Fruit fly (Drosophila melanogaster) whole organism, embryonic: ENCODE data around the gene Dad1.

Experiments used
- CG12659 ChIP-seq: fragments of 200-800 bp; sonication (Bioruptor generic); optimal IDR thresholded peaks from 3 replicates; lab custom pipeline; 2017; ENCODE audit warnings: mild to moderate bottlenecking, missing biosample characterization, missing genetic modification reagents, missing genetic modification characterization
- CG12769 ChIP-seq: fragments of 200-800 bp; sonication (Bioruptor generic); optimal IDR thresholded peaks from 2 replicates; lab custom pipeline; 2019; ENCODE audit warnings: missing biosample characterization, mild to moderate bottlenecking, missing genetic modification characterization, moderate library complexity
- CG1529 ChIP-seq: fragments of 200-800 bp; sonication (Bioruptor generic); optimal IDR thresholded peaks from 3 replicates; lab custom pipeline; 2018; ENCODE audit warnings: missing biosample characterization, missing genetic modification characterization
- CG1647 ChIP-seq: fragments of 200-800 bp; sonication (Bioruptor generic); optimal IDR thresholded peaks from 3 replicates; lab custom pipeline; 2016; ENCODE audit warnings: missing biosample characterization, missing genetic modification characterization
- CG16815 ChIP-seq: fragments of 200-800 bp; sonication (Bioruptor generic); optimal IDR thresholded peaks from 3 replicates; lab custom pipeline; 2017; ENCODE audit warnings: missing biosample characterization, mild to moderate bottlenecking, missing genetic modification characterization
- CG4360 ChIP-seq: fragments of 200-800 bp; sonication (Bioruptor generic); IDR thresholded peaks from 2 replicates; pipeline ENCODE4 v1.3.6; 2022; ENCODE audit warnings: missing biosample characterization, missing genetic modification characterization
- CG4424 ChIP-seq: fragments of 200-800 bp; sonication (Bioruptor generic); optimal IDR thresholded peaks from 3 replicates; lab custom pipeline; 2016; ENCODE audit warnings: missing biosample characterization, missing genetic modification characterization
- CG6791 ChIP-seq: fragments of 200-800 bp; sonication (Bioruptor generic); IDR thresholded peaks from 3 replicates; pipeline ENCODE4 v1.3.6; 2022; ENCODE audit warnings: missing biosample characterization, missing genetic modification characterization; ENCODE audit not compliant: partially characterized antibody
- CG7839 ChIP-seq: fragments of 200-800 bp; sonication (Bioruptor generic); optimal IDR thresholded peaks from 3 replicates; lab custom pipeline; 2018; ENCODE audit warnings: missing biosample characterization, mild to moderate bottlenecking, missing genetic modification characterization, moderate library complexity
- CG8478 ChIP-seq: fragments of >200 bp; optimal IDR thresholded peaks from 2 replicates; lab custom pipeline; 2018
- CG9727 ChIP-seq: fragments of 200-800 bp; sonication (Bioruptor generic); optimal IDR thresholded peaks from 3 replicates; lab custom pipeline; 2017; ENCODE audit warnings: missing biosample characterization, mild to moderate bottlenecking, missing genetic modification characterization
- CG9817 ChIP-seq: fragments of 200-800 bp; sonication (Bioruptor generic); optimal IDR thresholded peaks from 2 replicates; lab custom pipeline; 2018; ENCODE audit warnings: missing biosample characterization, mild to moderate bottlenecking, missing genetic modification characterization, moderate library complexity
- D19A ChIP-seq: fragments of 200-800 bp; optimal IDR thresholded peaks from 3 replicates; lab custom pipeline; 2019; ENCODE audit warnings: missing biosample characterization, mild to moderate bottlenecking, missing genetic modification characterization, moderate library complexity
- Deaf1 ChIP-seq: fragments of 200-800 bp; optimal IDR thresholded peaks from 3 replicates; lab custom pipeline; 2019; ENCODE audit warnings: missing biosample characterization, mild to moderate bottlenecking, missing genetic modification characterization, moderate library complexity
- Doc2 ChIP-seq: fragments of 200-800 bp; sonication (Bioruptor generic); IDR thresholded peaks from 2 replicates; pipeline ENCODE4 v1.3.6; 2022; ENCODE audit warnings: missing biosample characterization, missing genetic modification characterization
- Elba2 ChIP-seq: fragments of 200-800 bp; sonication (Bioruptor generic); optimal IDR thresholded peaks from 3 replicates; lab custom pipeline; 2016; ENCODE audit warnings: missing biosample characterization, missing genetic modification characterization
- Hey ChIP-seq: fragments of 200-800 bp; sonication (Bioruptor generic); optimal IDR thresholded peaks from 3 replicates; lab custom pipeline; 2018; ENCODE audit warnings: missing biosample characterization, mild to moderate bottlenecking, missing genetic modification characterization
- NFAT ChIP-seq: fragments of 200-800 bp; sonication (Bioruptor generic); IDR thresholded peaks from 2 replicates; pipeline ENCODE4 v1.3.6; 2022; ENCODE audit warnings: missing biosample characterization, missing genetic modification characterization
- Pdp1 ChIP-seq, 2 experiments: fragments of 200-800 bp; sonication (Bioruptor generic); optimal IDR thresholded peaks; 3 replicates each; lab custom pipeline; 2016; ENCODE audit warnings: missing biosample characterization in 2 of 2, missing genetic modification characterization in 2 of 2, mild to moderate bottlenecking in 1 of 2, moderate library complexity in 1 of 2
- Rfx ChIP-seq: fragments of 200-800 bp; sonication (Bioruptor generic); IDR thresholded peaks from 2 replicates; pipeline ENCODE4 v1.3.6; 2022; ENCODE audit warnings: missing biosample characterization, missing genetic modification characterization
- Xrp1 ChIP-seq: fragments of 200-800 bp; sonication (Bioruptor generic); IDR thresholded peaks from 2 replicates; pipeline ENCODE4 v1.3.6; 2022; ENCODE audit warnings: missing biosample characterization, missing genetic modification characterization
- ap ChIP-seq: fragments of 200-800 bp; sonication (Bioruptor generic); IDR thresholded peaks from 2 replicates; pipeline ENCODE4 v1.3.6; 2022; ENCODE audit warnings: missing biosample characterization, missing genetic modification characterization
- chinmo ChIP-seq: fragments of 200-800 bp; sonication (Bioruptor generic); IDR thresholded peaks from 4 replicates; pipeline ENCODE4 v1.3.6; 2022; ENCODE audit warnings: missing biosample characterization, missing genetic modification characterization; ENCODE audit not compliant: partially characterized antibody
- crol ChIP-seq: fragments of 200-800 bp; sonication (Bioruptor generic); IDR thresholded peaks from 2 replicates; pipeline ENCODE4 v1.3.6; 2022; ENCODE audit warnings: missing biosample characterization, missing genetic modification characterization
- dm ChIP-seq: fragments of 200-800 bp; sonication (Bioruptor generic); optimal IDR thresholded peaks from 3 replicates; lab custom pipeline; 2016; ENCODE audit warnings: missing biosample characterization, missing genetic modification characterization
- ewg ChIP-seq: fragments of 200-800 bp; sonication (Bioruptor generic); optimal IDR thresholded peaks from 3 replicates; lab custom pipeline; 2017; ENCODE audit warnings: mild to moderate bottlenecking, missing biosample characterization, missing genetic modification reagents, missing genetic modification characterization
- gsb-n ChIP-seq: fragments of 200-800 bp; sonication (Bioruptor generic); optimal IDR thresholded peaks from 3 replicates; lab custom pipeline; 2018; ENCODE audit warnings: missing biosample characterization, mild to moderate bottlenecking, missing genetic modification characterization
- jing ChIP-seq: fragments of 200-800 bp; sonication (Bioruptor generic); optimal IDR thresholded peaks from 2 replicates; lab custom pipeline; 2018; ENCODE audit warnings: missing biosample characterization, mild to moderate bottlenecking, missing genetic modification characterization
- lov ChIP-seq, 2 experiments: fragments of 200-800 bp in 1 of 2; fragments of >200 bp in 1 of 2; sonication (Bioruptor generic) in 1 of 2; IDR thresholded peaks in 1 of 2; optimal IDR thresholded peaks in 1 of 2; 2 replicates in 1 of 2; 3 replicates in 1 of 2; pipeline versions ENCODE4 v1.3.6 to Lab custom; 2017 to 2022; ENCODE audit warnings: missing biosample characterization in 1 of 2, missing genetic modification characterization in 1 of 2
- org-1 ChIP-seq: fragments of 200-800 bp; sonication (Bioruptor generic); optimal IDR thresholded peaks from 2 replicates; lab custom pipeline; 2017; ENCODE audit warnings: missing biosample characterization, missing genetic modification characterization
- psq ChIP-seq: fragments of 200-800 bp; sonication (Bioruptor generic); optimal IDR thresholded peaks from 2 replicates; lab custom pipeline; 2017; ENCODE audit warnings: missing biosample characterization, missing genetic modification characterization
- sc ChIP-seq, 3 experiments: fragments of >200 bp in 2 of 3; fragments of 200-800 bp in 1 of 3; sonication (Bioruptor generic) in 1 of 3; optimal IDR thresholded peaks; 2 replicates in 2 of 3; 3 replicates in 1 of 3; lab custom pipeline; 2017; ENCODE audit warnings: mild to moderate bottlenecking in 1 of 3, missing biosample characterization in 1 of 3, missing genetic modification characterization in 1 of 3, missing genetic modification reagents in 1 of 3
- scrt ChIP-seq: fragments of 200-800 bp; sonication (Bioruptor generic); optimal IDR thresholded peaks from 2 replicates; lab custom pipeline; 2018; ENCODE audit warnings: missing biosample characterization, mild to moderate bottlenecking, missing genetic modification characterization, moderate library complexity
- sd ChIP-seq: fragments of 200-800 bp; sonication (Bioruptor generic); optimal IDR thresholded peaks from 3 replicates; lab custom pipeline; 2018; ENCODE audit warnings: missing biosample characterization, mild to moderate bottlenecking, missing genetic modification characterization, moderate library complexity
- seq ChIP-seq: fragments of 200-800 bp; sonication (Bioruptor generic); IDR thresholded peaks from 2 replicates; pipeline ENCODE4 v1.3.6; 2022; ENCODE audit warnings: missing biosample characterization, missing genetic modification characterization
- sim ChIP-seq: fragments of 200-800 bp; sonication (Bioruptor generic); IDR thresholded peaks from 2 replicates; pipeline ENCODE4 v1.3.6; 2022; ENCODE audit warnings: missing biosample characterization, missing genetic modification characterization
- sisA ChIP-seq: fragments of 200-800 bp; sonication (Bioruptor generic); IDR thresholded peaks from 2 replicates; pipeline ENCODE4 v1.3.6; 2022; ENCODE audit warnings: missing biosample characterization, missing genetic modification characterization
- slbo ChIP-seq: fragments of 200-800 bp; sonication (Bioruptor generic); IDR thresholded peaks from 2 replicates; pipeline ENCODE4 v1.3.6; 2022; ENCODE audit warnings: missing biosample characterization, missing genetic modification characterization
- sqz ChIP-seq: fragments of 200-800 bp; sonication (Bioruptor generic); optimal IDR thresholded peaks from 3 replicates; lab custom pipeline; 2018; ENCODE audit warnings: missing biosample characterization, mild to moderate bottlenecking, missing genetic modification characterization
- tna ChIP-seq: fragments of 200-800 bp; sonication (Bioruptor generic); IDR thresholded peaks from 2 replicates; pipeline ENCODE4 v1.3.6; 2022; ENCODE audit warnings: missing biosample characterization, missing genetic modification characterization; ENCODE audit not compliant: partially characterized antibody
- z ChIP-seq: fragments of 200-800 bp; sonication (Bioruptor generic); IDR thresholded peaks from 3 replicates; pipeline ENCODE4 v1.3.6; 2022; ENCODE audit warnings: missing biosample characterization, missing genetic modification characterization
- zen2 ChIP-seq: fragments of 200-800 bp; sonication (Bioruptor generic); IDR thresholded peaks from 3 replicates; pipeline ENCODE4 v1.3.6; 2022; ENCODE audit warnings: missing biosample characterization, missing genetic modification characterization; ENCODE audit not compliant: partially characterized antibody

Gene Dad1

DNA sequence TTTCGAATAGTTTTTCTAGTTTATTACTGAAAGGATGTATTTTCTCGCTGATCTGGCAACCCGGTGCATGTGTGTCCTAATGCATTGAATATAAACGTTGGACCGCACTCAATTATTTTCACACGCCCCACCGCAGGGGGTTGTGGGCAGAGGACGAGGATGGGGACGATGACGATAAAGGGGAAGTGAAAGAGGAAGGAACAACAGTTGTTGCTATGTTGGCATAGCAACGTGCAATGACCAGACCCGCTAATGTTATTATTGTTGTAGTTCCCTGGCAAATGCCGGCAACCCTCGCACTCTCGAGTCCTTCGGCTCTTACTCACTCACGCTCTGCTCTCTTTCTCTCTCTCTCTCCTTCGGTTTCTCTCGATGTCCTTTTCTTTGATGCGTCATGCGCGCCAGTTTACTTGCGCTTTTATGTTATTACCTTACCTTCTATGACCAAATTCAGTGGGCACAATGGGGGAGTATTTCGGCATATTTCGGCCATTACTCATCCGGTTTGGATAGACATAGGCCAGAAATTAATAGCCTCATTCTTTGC lies 40.8 kb upstream of the Dad1 start (continued):
- no peak for TF ChIP-seq CG6791
- TF ChIP-seq dm (GFP tag; lab: Kevin White, UChicago): no peak
- no peak for TF ChIP-seq CG9817 (tag; lab: Kevin White, UChicago)
- TF ChIP-seq Pdp1 (GFP tag; optimal IDR thresholded peaks at IDR 0.05; lab: Kevin White, UChicago): no peak
- TF ChIP-seq Rfx: peak; percentile 76
- TF ChIP-seq CG8478 (lab: Kevin White, UChicago): no peak
- no peak for TF ChIP-seq CG7839 (tag; lab: Kevin White, UChicago)
- peak; percentile 79 for TF ChIP-seq scrt
- no peak for TF ChIP-seq slbo
- no peak for TF ChIP-seq sim (GFP tag; lab: Robert Waterston, UW)
- peak; percentile 44; the same call in 1 of the 3 replicates for TF ChIP-seq z (GFP tag; lab: Robert Waterston, UW)
- no peak for TF ChIP-seq lov (optimal IDR thresholded peaks at IDR 0.05; lab: Kevin White, UChicago)
- TF ChIP-seq lov (GFP tag; IDR thresholded peaks at IDR 0.05; lab: Robert Waterston, UW): no peak
- TF ChIP-seq zen2: peak; percentile 11; the same call in 1 of the 3 replicates
- TF ChIP-seq CG12769 (tag; lab: Kevin White, UChicago): no peak
- no peak for TF ChIP-seq CG16815 (GFP tag; lab: Kevin White, UChicago)
- no peak for TF ChIP-seq Hey (tag; lab: Kevin White, UChicago)
- no peak for TF ChIP-seq jing (GFP tag; lab: Kevin White, UChicago)
- peak; percentile 45 for TF ChIP-seq Deaf1
- TF ChIP-seq org-1: no peak
- TF ChIP-seq psq (GFP tag; lab: Kevin White, UChicago): peak; percentile 6
- TF ChIP-seq chinmo (GFP tag; lab: Robert Waterston, UW): 0 out of 4 replicates have a peak, but pooled peaks have one; percentile 13
- TF ChIP-seq CG1647 (GFP tag; lab: Kevin White, UChicago): no peak
- TF ChIP-seq CG1529 (GFP tag; lab: Kevin White, UChicago): no peak
- no peak for TF ChIP-seq sisA (GFP tag; lab: Robert Waterston, UW)
- TF ChIP-seq ewg: peak; percentile 78
- 0 out of 2 replicates have a peak, but pooled peaks have one; percentile 11 for TF ChIP-seq ap (GFP tag; lab: Robert Waterston, UW)
- peak; percentile 56 for TF ChIP-seq crol (GFP tag; lab: Robert Waterston, UW)
- no peak for TF ChIP-seq sc (optimal IDR thresholded peaks at IDR 0.05; lab: Kevin White, UChicago)
- no peak for TF ChIP-seq sc (GFP tag; optimal IDR thresholded peaks at IDR 0.05; lab: Kevin White, UChicago)
- no peak for TF ChIP-seq CG4424 (GFP tag; lab: Kevin White, UChicago)
- TF ChIP-seq CG12659 (GFP tag; lab: Kevin White, UChicago): no peak
- TF ChIP-seq gsb-n (tag; lab: Kevin White, UChicago): no peak
- no peak for TF ChIP-seq sqz (GFP tag; lab: Kevin White, UChicago)
- TF ChIP-seq NFAT: 0 out of 2 replicates have a peak, but pooled peaks have one; percentile 3
- TF ChIP-seq sd: peak; percentile 39
- TF ChIP-seq Doc2: no peak
- no peak for TF ChIP-seq CG9727 (GFP tag; lab: Kevin White, UChicago)
- TF ChIP-seq seq (GFP tag; lab: Robert Waterston, UW): peak; percentile 14; the same call in 1 of the 2 replicates

DNA sequence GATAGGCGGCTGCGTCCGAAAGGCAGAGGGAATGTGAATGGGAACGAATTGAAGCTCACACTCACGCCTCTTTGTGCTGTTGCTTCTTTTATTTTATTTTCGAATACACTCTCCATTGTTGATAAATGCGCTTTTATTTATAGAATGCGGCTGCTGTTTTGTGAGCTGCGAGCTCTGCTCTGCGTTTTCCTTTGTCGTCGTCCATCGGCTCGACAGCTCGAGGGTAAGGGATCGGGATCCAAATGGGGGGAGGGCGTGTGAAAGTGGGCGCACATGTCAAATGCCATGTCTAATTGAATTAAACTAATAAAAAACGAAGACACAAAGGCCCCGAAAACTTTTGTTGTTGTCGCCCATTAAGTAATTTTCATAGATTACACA lies 40.1 kb upstream of the Dad1 start:
- TF ChIP-seq Xrp1 (GFP tag; lab: Robert Waterston, UW) (peak; percentile 25; the same call in 1 of the 2 replicates), crol (GFP tag; lab: Robert Waterston, UW) (0 out of 2 replicates have a peak, but pooled peaks have one; percentile 18), Elba2 (GFP tag; lab: Kevin White, UChicago) (no peak), gsb-n (tag; lab: Kevin White, UChicago) (peak; percentile 6), D19A (tag; lab: Kevin White, UChicago) (peak; percentile 12), CG4360 (GFP tag; lab: Robert Waterston, UW) (peak; percentile 21; the same call in 1 of the 2 replicates), tna (GFP tag; lab: Robert Waterston, UW) (no peak)
